Worm (Caenorhabditis elegans) whole organism, early embryonic: ENCODE measurements around the gene Y37H2A.18.

ENCODE experiments used
- B0310.2 ChIP-seq: sonication (generic microtip); optimal IDR thresholded peaks from 2 replicates; lab custom pipeline; 2016; ENCODE audit warnings: mild to moderate bottlenecking, missing genetic modification characterization, missing compliant biosample characterization
- F13C5.2 ChIP-seq: sonication (generic microtip); optimal IDR thresholded peaks from 2 replicates; lab custom pipeline; 2017; ENCODE audit warnings: mild to moderate bottlenecking, missing genetic modification characterization, inconsistent platforms, missing compliant biosample characterization
- aly-1 ChIP-seq: sonication (generic microtip); optimal IDR thresholded peaks from 2 replicates; lab custom pipeline; 2016; ENCODE audit warnings: missing genetic modification characterization, missing compliant biosample characterization
- ama-1 ChIP-seq: fragments of 150-350 bp; optimal IDR thresholded peaks from 2 replicates; lab custom pipeline; 2014
- ceh-13 ChIP-seq: fragments of 200-800 bp; sonication (Bioruptor generic); optimal IDR thresholded peaks from 2 replicates; lab custom pipeline; 2018; ENCODE audit warnings: mild to moderate bottlenecking, missing genetic modification characterization, missing compliant biosample characterization
- ceh-36 ChIP-seq: sonication (generic microtip); optimal IDR thresholded peaks from 2 replicates; lab custom pipeline; 2016; ENCODE audit warnings: missing genetic modification characterization, inconsistent platforms, missing compliant biosample characterization
- ets-7 ChIP-seq: sonication (generic microtip); optimal IDR thresholded peaks from 2 replicates; lab custom pipeline; 2016; ENCODE audit warnings: missing genotype, missing genetic modification characterization, missing compliant biosample characterization
- flt-1 ChIP-seq: fragments of 200-800 bp; sonication (Bioruptor generic); IDR thresholded peaks from 2 replicates; pipeline ENCODE4 v1.3.6; 2022; ENCODE audit warnings: missing genetic modification characterization, missing compliant biosample characterization
- hmbx-1 ChIP-seq: sonication (generic microtip); optimal IDR thresholded peaks from 2 replicates; lab custom pipeline; 2016; ENCODE audit warnings: mild to moderate bottlenecking, missing genetic modification characterization, missing compliant biosample characterization
- hmg-4 ChIP-seq: fragments of 200-800 bp; sonication (Bioruptor generic); optimal IDR thresholded peaks from 2 replicates; lab custom pipeline; 2018; ENCODE audit warnings: mild to moderate bottlenecking, missing genetic modification characterization, missing compliant biosample characterization
- hnd-1 ChIP-seq: sonication (generic microtip); optimal IDR thresholded peaks from 2 replicates; lab custom pipeline; 2016; ENCODE audit warnings: missing genetic modification characterization, missing compliant biosample characterization
- pes-1 ChIP-seq: fragments of 200-800 bp; sonication (Bioruptor generic); IDR thresholded peaks from 2 replicates; pipeline ENCODE4 v1.3.6; 2022; ENCODE audit warnings: missing genetic modification reagents, missing genetic modification characterization, missing compliant biosample characterization
- scrt-1 ChIP-seq: fragments of 200-800 bp; sonication (Bioruptor generic); IDR thresholded peaks from 2 replicates; pipeline ENCODE4 v1.3.6; 2022; ENCODE audit warnings: missing genetic modification characterization, missing compliant biosample characterization
- sea-1 ChIP-seq: fragments of 200-800 bp; sonication (Bioruptor generic); conservative IDR thresholded peaks from 2 replicates; pipeline ENCODE4 v1.3.6; 2022; ENCODE audit warnings: missing genetic modification characterization, missing compliant biosample characterization
- tbx-11 ChIP-seq: fragments of 200-800 bp; sonication (Bioruptor generic); IDR thresholded peaks from 2 replicates; pipeline ENCODE4 v1.3.6; 2022; ENCODE audit warnings: missing genetic modification characterization, missing compliant biosample characterization
- tbx-37 ChIP-seq: fragments of 200-800 bp; sonication (Bioruptor generic); conservative IDR thresholded peaks from 2 replicates; pipeline ENCODE4 v1.3.6; 2022; ENCODE audit warnings: missing genetic modification reagents, missing genetic modification characterization, missing compliant biosample characterization
- tra-4 ChIP-seq: sonication (generic microtip); optimal IDR thresholded peaks from 2 replicates; lab custom pipeline; 2017; ENCODE audit warnings: missing genetic modification characterization, missing compliant biosample characterization

Y37H2A.18 gene

ce11 chrV:18106055-18106454 is 27.0 kb downstream of the Y37H2A.18 start:
- TF ChIP-seq aly-1 (tag; lab: Kevin White, UChicago) (no peak), B0310.2 (tag; lab: Kevin White, UChicago) (no peak), pes-1 (GFP tag; lab: Robert Waterston, UW) (no peak), hnd-1 (tag; lab: Kevin White, UChicago) (no peak), tbx-37 (GFP tag; lab: Robert Waterston, UW) (no peak), sea-1 (GFP tag; lab: Robert Waterston, UW) (no peak), ceh-36 (tag; lab: Kevin White, UChicago) (no peak), flt-1 (GFP tag; lab: Robert Waterston, UW) (no peak), tra-4 (no peak), scrt-1 (GFP tag; lab: Robert Waterston, UW) (no peak), tbx-11 (GFP tag; lab: Robert Waterston, UW) (no peak), hmbx-1 (tag; lab: Kevin White, UChicago) (no peak), hmg-4 (no peak), ets-7 (no peak), ama-1 (lab: Kevin White, UChicago) (no peak), F13C5.2 (no peak)

DNA sequence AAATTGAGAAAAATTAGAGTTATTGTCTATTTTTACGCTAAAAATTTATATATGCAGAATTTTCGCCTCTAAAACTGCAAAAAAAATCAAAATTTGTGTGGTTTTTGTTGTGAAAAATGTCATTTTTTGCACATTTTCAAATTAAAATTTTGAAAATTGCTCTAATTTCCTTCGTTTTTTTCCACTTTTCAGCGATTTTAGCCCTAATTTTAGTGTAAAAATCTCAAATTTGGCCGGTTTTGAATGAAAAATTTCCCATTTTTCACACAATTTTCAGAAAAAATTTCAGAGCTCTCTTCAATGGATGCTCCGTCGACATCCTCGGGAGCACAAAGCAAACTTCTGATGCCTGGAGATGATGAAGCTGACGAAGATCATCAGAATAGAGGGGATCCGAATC is 34.7 kb downstream of the Y37H2A.18 start, which contains the start of gene par-4:
Gene par-4, plus strand, starts transcription at position 301 of the 400 bp plus-strand sequence.
- no peak for TF ChIP-seq hmg-4
- no peak for TF ChIP-seq tbx-11 (GFP tag; lab: Robert Waterston, UW)
- TF ChIP-seq ets-7: no peak
- no peak for TF ChIP-seq tbx-37 (GFP tag; lab: Robert Waterston, UW)
- TF ChIP-seq tra-4: no peak
- TF ChIP-seq hmbx-1 (tag; lab: Kevin White, UChicago): no peak
- no peak for TF ChIP-seq sea-1 (GFP tag; lab: Robert Waterston, UW)
- no peak for TF ChIP-seq hnd-1 (tag; lab: Kevin White, UChicago)
- TF ChIP-seq ceh-13 (GFP tag; lab: Kevin White, UChicago): no peak
- no peak for TF ChIP-seq scrt-1 (GFP tag; lab: Robert Waterston, UW)
- no peak for TF ChIP-seq B0310.2 (tag; lab: Kevin White, UChicago)
- no peak for TF ChIP-seq ceh-36 (tag; lab: Kevin White, UChicago)
- no peak for TF ChIP-seq aly-1 (tag; lab: Kevin White, UChicago)
- TF ChIP-seq F13C5.2: no peak
- TF ChIP-seq ama-1 (lab: Kevin White, UChicago): no peak
- TF ChIP-seq pes-1 (GFP tag; lab: Robert Waterston, UW): no peak
- no peak for TF ChIP-seq flt-1 (GFP tag; lab: Robert Waterston, UW)

- no peak for TF ChIP-seq ceh-36 (tag; lab: Kevin White, UChicago)
These were observed 39.1 kb downstream of the Y37H2A.18 start for ce11 chrV:18093941-18094340.

ce11 chrV:18091216-18091615 is 41.9 kb downstream of the Y37H2A.18 start:
- no peak for TF ChIP-seq ceh-36 (tag; lab: Kevin White, UChicago)
- TF ChIP-seq B0310.2 (tag; lab: Kevin White, UChicago): no peak
- TF ChIP-seq F13C5.2: no peak
- TF ChIP-seq flt-1 (GFP tag; lab: Robert Waterston, UW): no peak
- no peak for TF ChIP-seq scrt-1 (GFP tag; lab: Robert Waterston, UW)
- no peak for TF ChIP-seq ceh-13 (GFP tag; lab: Kevin White, UChicago)
- TF ChIP-seq hnd-1 (tag; lab: Kevin White, UChicago): no peak
- no peak for TF ChIP-seq aly-1 (tag; lab: Kevin White, UChicago)
- no peak for TF ChIP-seq tbx-11 (GFP tag; lab: Robert Waterston, UW)
- no peak for TF ChIP-seq ets-7

ce11 chrV:18086783-18087182 is 46.3 kb downstream of the Y37H2A.18 start, which contains the start of gene slr-2:
Gene slr-2, plus strand, starts transcription at chrV:18087123.
- no peak for TF ChIP-seq tra-4
- no peak for TF ChIP-seq ets-7
- no peak for TF ChIP-seq hnd-1 (tag; lab: Kevin White, UChicago)
- TF ChIP-seq tbx-11 (GFP tag; lab: Robert Waterston, UW): no peak
- no peak for TF ChIP-seq hmg-4
- no peak for TF ChIP-seq B0310.2 (tag; lab: Kevin White, UChicago)
- no peak for TF ChIP-seq ama-1 (lab: Kevin White, UChicago)
- TF ChIP-seq F13C5.2: no peak

- TF ChIP-seq pes-1 (GFP tag; lab: Robert Waterston, UW) (no peak), aly-1 (tag; lab: Kevin White, UChicago) (no peak), tra-4 (no peak), hmbx-1 (tag; lab: Kevin White, UChicago) (no peak)
These were observed 46.9 kb downstream of the Y37H2A.18 start, which contains the start of gene Y59A8B.12 for ce11 chrV:18086174-18086661. Gene Y59A8B.12, minus strand, starts transcription at chrV:18086224.

DNA sequence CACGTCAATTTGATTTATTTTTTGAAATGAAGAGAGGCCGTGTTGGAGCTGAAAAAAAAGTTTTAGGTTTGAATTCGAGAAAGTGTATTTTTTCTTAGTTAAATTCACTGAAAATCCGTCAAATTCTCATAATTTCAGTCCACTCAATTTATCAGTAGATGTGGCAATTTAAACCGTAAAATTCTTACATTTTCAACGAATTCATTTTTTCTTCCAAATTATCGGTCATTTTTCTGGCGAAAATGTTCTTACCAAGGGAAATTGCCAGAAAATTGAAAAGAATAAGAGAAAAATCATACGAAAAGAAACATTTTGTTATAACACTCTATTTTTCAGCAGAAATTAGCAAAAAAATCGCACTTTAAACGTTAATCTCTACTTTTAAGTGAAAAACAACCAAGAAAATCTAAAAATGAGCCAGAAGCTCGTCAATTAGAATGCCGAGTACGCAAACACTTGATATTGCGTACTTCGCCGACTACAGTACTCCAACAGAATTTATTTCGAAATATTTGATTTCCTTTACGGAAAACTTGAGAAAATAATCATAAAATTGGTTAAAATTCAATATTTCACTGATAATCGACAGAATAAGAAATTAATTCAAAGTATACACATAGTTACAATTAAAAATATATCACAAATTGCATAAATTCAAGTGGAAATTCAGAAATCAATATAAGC is 47.8 kb downstream of the Y37H2A.18 start, which contains the start of gene fbxa-106:
Gene fbxa-106, minus strand, starts transcription at position 51 of the 684 bp plus-strand sequence.
- TF ChIP-seq tra-4: no peak
- TF ChIP-seq aly-1 (tag; lab: Kevin White, UChicago): no peak
- TF ChIP-seq hmbx-1 (tag; lab: Kevin White, UChicago): no peak
- no peak for TF ChIP-seq hmg-4
- TF ChIP-seq B0310.2 (tag; lab: Kevin White, UChicago): no peak
- TF ChIP-seq tbx-37 (GFP tag; lab: Robert Waterston, UW): no peak
- no peak for TF ChIP-seq tbx-11 (GFP tag; lab: Robert Waterston, UW)
- TF ChIP-seq F13C5.2: no peak

DNA sequence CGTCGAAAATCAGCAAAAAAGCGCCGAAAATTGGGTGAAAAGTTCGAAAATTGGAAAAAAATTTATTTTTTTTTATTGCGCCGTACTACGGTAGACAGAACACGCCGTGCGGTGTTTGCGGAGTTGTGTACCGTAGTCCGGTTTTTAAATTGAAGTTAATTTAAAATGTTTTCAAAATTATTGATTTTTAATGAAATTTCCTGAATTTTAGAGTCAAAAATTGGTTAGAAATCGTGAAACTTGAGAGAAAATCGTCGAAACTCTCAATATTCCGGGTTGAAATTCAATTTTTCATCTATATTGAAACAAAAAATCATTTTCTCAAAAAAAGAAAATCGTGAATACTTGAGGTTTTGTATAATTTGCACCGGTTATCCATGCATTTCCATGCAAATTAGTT is 51.2 kb downstream of the Y37H2A.18 start, which contains the start of gene nova-1:
Gene nova-1, minus strand, starts transcription at position 101 of the 400 bp plus-strand sequence.
- TF ChIP-seq tbx-11 (GFP tag; lab: Robert Waterston, UW) (no peak), ets-7 (no peak), ama-1 (lab: Kevin White, UChicago) (no peak), F13C5.2 (no peak), sea-1 (GFP tag; lab: Robert Waterston, UW) (no peak), pes-1 (GFP tag; lab: Robert Waterston, UW) (no peak), hnd-1 (tag; lab: Kevin White, UChicago) (no peak)
